Fruit fly (Drosophila melanogaster): ENCODE data around the gene Fbp1.

dm6 chr3L:14089010-14089409 is 8.8 kb downstream of the Fbp1 start:
- no peak for TF ChIP-seq CTCF (optimal IDR thresholded peaks at IDR 0.05)
- no peak for TF ChIP-seq CG8478 (optimal IDR thresholded peaks at IDR 0.05)

All from S2 (cell line).